Worm (Caenorhabditis elegans) whole organism, L2 larva: ENCODE measurements around the gene gldi-3.

ENCODE experiments used
- aly-2 ChIP-seq: fragments of 150-350 bp; optimal IDR thresholded peaks from 2 replicates; lab custom pipeline; 2014; ENCODE audit warnings: missing biosample characterization, missing genetic modification characterization
- ama-1 ChIP-seq: fragments of 150-350 bp; optimal IDR thresholded peaks from 2 replicates; lab custom pipeline; 2018; ENCODE audit warnings: inconsistent platforms
- blmp-1 ChIP-seq: sonication (generic microtip); optimal IDR thresholded peaks from 2 replicates; lab custom pipeline; 2017; ENCODE audit warnings: missing genetic modification characterization, mild to moderate bottlenecking, missing compliant biosample characterization, antibody characterized with exemption, moderate library complexity; ENCODE audit not compliant: insufficient read depth
- egl-27 ChIP-seq: sonication (generic microtip); optimal IDR thresholded peaks from 3 replicates; lab custom pipeline; 2017; ENCODE audit warnings: missing biosample characterization, missing genetic modification reagents, missing genetic modification characterization
- lin-39 ChIP-seq: fragments of 150-350 bp; optimal IDR thresholded peaks from 2 replicates; lab custom pipeline; 2014; ENCODE audit warnings: missing biosample characterization, missing genetic modification reagents, missing genetic modification characterization
- nhr-10 ChIP-seq: sonication (generic microtip); optimal IDR thresholded peaks from 2 replicates; lab custom pipeline; 2017; ENCODE audit warnings: missing biosample characterization, missing genetic modification characterization
- nhr-12 ChIP-seq: fragments of 150-350 bp; optimal IDR thresholded peaks from 2 replicates; lab custom pipeline; 2014; ENCODE audit warnings: missing biosample characterization, missing genetic modification characterization
- nhr-23 ChIP-seq: fragments of 150-350 bp; optimal IDR thresholded peaks from 2 replicates; lab custom pipeline; 2014; ENCODE audit warnings: missing biosample characterization, missing genetic modification reagents, missing genetic modification characterization
- skn-1 ChIP-seq: sonication (generic microtip); optimal IDR thresholded peaks from 2 replicates; lab custom pipeline; 2017; ENCODE audit warnings: missing biosample characterization, missing genetic modification characterization
- unc-62 ChIP-seq: fragments of 150-350 bp; optimal IDR thresholded peaks from 2 replicates; lab custom pipeline; 2014; ENCODE audit warnings: missing biosample characterization, missing genetic modification reagents, missing genetic modification characterization
- ztf-11 ChIP-seq: sonication (generic microtip); optimal IDR thresholded peaks from 2 replicates; lab custom pipeline; 2017; ENCODE audit warnings: missing biosample characterization, missing genetic modification characterization
- ztf-4 ChIP-seq: fragments of 150-350 bp; optimal IDR thresholded peaks from 2 replicates; lab custom pipeline; 2014; ENCODE audit warnings: missing biosample characterization, missing genetic modification characterization

ce11 chrII:9280048-9280772, at the start of gene gldi-3:
- TF ChIP-seq ztf-11 (tag; lab: Kevin White, UChicago) = no peak
- no peak for TF ChIP-seq skn-1 (tag; lab: Kevin White, UChicago)
- no peak for TF ChIP-seq aly-2 (tag; lab: Kevin White, UChicago)
- no peak for TF ChIP-seq lin-39 (tag; lab: Kevin White, UChicago)
- peak; percentile 16 for TF ChIP-seq ztf-4
- no peak for TF ChIP-seq blmp-1
- TF ChIP-seq ama-1 (lab: Kevin White, UChicago) = no peak
- TF ChIP-seq nhr-23 (tag; lab: Kevin White, UChicago) = no peak
- TF ChIP-seq egl-27 (tag; lab: Kevin White, UChicago) = no peak
- no peak for TF ChIP-seq unc-62 (GFP tag; lab: Kevin White, UChicago)
- TF ChIP-seq nhr-12 (tag; lab: Kevin White, UChicago) = no peak
- no peak for TF ChIP-seq nhr-10
